Fruit fly (Drosophila melanogaster) whole organism, embryonic: Measurements from ENCODE around the gene CG14269.

Experiments
- Antp ChIP-seq: fragments of 200-800 bp; sonication (Bioruptor generic); optimal IDR thresholded peaks from 3 replicates; lab custom pipeline; 2016; ENCODE audit warnings: missing biosample characterization, missing genetic modification characterization
- CG10543 ChIP-seq: fragments of 200-800 bp; sonication (Bioruptor generic); optimal IDR thresholded peaks from 3 replicates; lab custom pipeline; 2017; ENCODE audit warnings: missing biosample characterization, mild to moderate bottlenecking, missing genetic modification characterization, moderate library complexity
- CG11504 ChIP-seq: fragments of 200-800 bp; sonication (Bioruptor generic); optimal IDR thresholded peaks from 3 replicates; lab custom pipeline; 2019; ENCODE audit warnings: missing biosample characterization, mild to moderate bottlenecking, missing genetic modification characterization, moderate library complexity
- CG11696 ChIP-seq: fragments of 200-800 bp; sonication (Bioruptor generic); IDR thresholded peaks from 2 replicates; pipeline ENCODE4 v1.3.6; 2022; ENCODE audit warnings: missing biosample characterization, missing genetic modification characterization
- CG12299 ChIP-seq: fragments of 200-800 bp; sonication (Bioruptor generic); optimal IDR thresholded peaks from 2 replicates; lab custom pipeline; 2018; ENCODE audit warnings: missing biosample characterization, mild to moderate bottlenecking, missing genetic modification characterization
- CG13894 ChIP-seq: fragments of 200-800 bp; sonication (Bioruptor generic); optimal IDR thresholded peaks from 3 replicates; lab custom pipeline; 2018; ENCODE audit warnings: missing biosample characterization, mild to moderate bottlenecking, missing genetic modification characterization, moderate library complexity
- CG14441 ChIP-seq: fragments of 200-800 bp; sonication (Bioruptor generic); IDR thresholded peaks from 2 replicates; pipeline ENCODE4 v1.3.6; 2022; ENCODE audit warnings: missing biosample characterization, missing genetic modification characterization
- CG17328 ChIP-seq: fragments of 200-800 bp; sonication (Bioruptor generic); IDR thresholded peaks from 2 replicates; pipeline ENCODE4 v1.3.6; 2022; ENCODE audit warnings: missing biosample characterization, missing genetic modification characterization
- CG17568 ChIP-seq: fragments of 200-800 bp; sonication (Bioruptor generic); optimal IDR thresholded peaks from 2 replicates; lab custom pipeline; 2018; ENCODE audit warnings: missing biosample characterization, mild to moderate bottlenecking, missing genetic modification characterization, moderate library complexity
- CG2120 ChIP-seq: fragments of 200-800 bp; sonication (Bioruptor generic); optimal IDR thresholded peaks from 3 replicates; lab custom pipeline; 2016; ENCODE audit warnings: missing biosample characterization, missing genetic modification characterization
- CG33557 ChIP-seq: fragments of 200-800 bp; sonication (Bioruptor generic); optimal IDR thresholded peaks from 2 replicates; lab custom pipeline; 2019; ENCODE audit warnings: missing biosample characterization, mild to moderate bottlenecking, missing genetic modification characterization, moderate library complexity
- CG34376 ChIP-seq: fragments of 200-800 bp; sonication (Bioruptor generic); optimal IDR thresholded peaks from 2 replicates; lab custom pipeline; 2018; ENCODE audit warnings: missing biosample characterization, mild to moderate bottlenecking, missing genetic modification characterization
- CG4854 ChIP-seq: fragments of 200-800 bp; sonication (Bioruptor generic); optimal IDR thresholded peaks from 2 replicates; lab custom pipeline; 2016; ENCODE audit warnings: missing biosample characterization, missing genetic modification characterization, inconsistent platforms
- CG6683 ChIP-seq: fragments of 200-800 bp; sonication (Bioruptor generic); optimal IDR thresholded peaks from 2 replicates; lab custom pipeline; 2017; ENCODE audit warnings: missing biosample characterization, mild to moderate bottlenecking, missing genetic modification characterization, missing genetic modification reagents
- CG7556 ChIP-seq: fragments of 200-800 bp; sonication (Bioruptor generic); optimal IDR thresholded peaks from 2 replicates; lab custom pipeline; 2017; ENCODE audit warnings: missing biosample characterization, mild to moderate bottlenecking, missing genetic modification characterization
- CG7745 ChIP-seq: fragments of 200-800 bp; sonication (Bioruptor generic); optimal IDR thresholded peaks from 2 replicates; lab custom pipeline; 2018; ENCODE audit warnings: missing biosample characterization, mild to moderate bottlenecking, missing genetic modification characterization, moderate library complexity
- CG7839 ChIP-seq: fragments of 200-800 bp; sonication (Bioruptor generic); optimal IDR thresholded peaks from 3 replicates; lab custom pipeline; 2018; ENCODE audit warnings: missing biosample characterization, mild to moderate bottlenecking, missing genetic modification characterization, moderate library complexity
- CG8290 ChIP-seq, 3 experiments: fragments of 200-800 bp; sonication (Bioruptor generic); optimal IDR thresholded peaks; 2 replicates each; lab custom pipeline; 2016 to 2019; ENCODE audit warnings: missing biosample characterization in 3 of 3, missing genetic modification characterization in 3 of 3, mild to moderate bottlenecking in 2 of 3, moderate library complexity in 1 of 3
- CG8359 ChIP-seq: fragments of 200-800 bp; sonication (Bioruptor generic); optimal IDR thresholded peaks from 2 replicates; lab custom pipeline; 2017; ENCODE audit warnings: missing biosample characterization, mild to moderate bottlenecking, missing genetic modification characterization, borderline replicate concordance
- CG8478 ChIP-seq: fragments of >200 bp; optimal IDR thresholded peaks from 2 replicates; lab custom pipeline; 2018
- CG8944 ChIP-seq: fragments of 200-800 bp; sonication (Bioruptor generic); optimal IDR thresholded peaks from 3 replicates; lab custom pipeline; 2016; ENCODE audit warnings: missing biosample characterization, missing genetic modification characterization
- CoRest ChIP-seq: fragments of 200-800 bp; sonication (Bioruptor generic); optimal IDR thresholded peaks from 3 replicates; lab custom pipeline; 2018; ENCODE audit warnings: missing biosample characterization, mild to moderate bottlenecking, missing genetic modification characterization, moderate library complexity
- Dfd ChIP-seq, 2 experiments: fragments of >200 bp; optimal IDR thresholded peaks; 2 replicates each; lab custom pipeline; 2017; ENCODE audit warnings: missing biosample characterization in 2 of 2, missing genetic modification characterization in 2 of 2
- Dip2 ChIP-seq: fragments of 200-800 bp; sonication (Bioruptor generic); IDR thresholded peaks from 2 replicates; pipeline ENCODE4 v1.3.6; 2022; ENCODE audit warnings: missing biosample characterization, missing genetic modification characterization
- Doc2 ChIP-seq: fragments of 200-800 bp; sonication (Bioruptor generic); IDR thresholded peaks from 2 replicates; pipeline ENCODE4 v1.3.6; 2022; ENCODE audit warnings: missing biosample characterization, missing genetic modification characterization
- Fer1 ChIP-seq: fragments of 200-800 bp; sonication (Bioruptor generic); optimal IDR thresholded peaks from 2 replicates; lab custom pipeline; 2017; ENCODE audit warnings: missing biosample characterization, mild to moderate bottlenecking, missing genetic modification characterization
- Lhr ChIP-seq: fragments of 200-800 bp; sonication (Bioruptor generic); optimal IDR thresholded peaks from 3 replicates; lab custom pipeline; 2017; ENCODE audit warnings: mild to moderate bottlenecking, missing biosample characterization, missing genetic modification reagents, missing genetic modification characterization
- PHDP ChIP-seq: fragments of 200-800 bp; sonication (Bioruptor generic); optimal IDR thresholded peaks from 3 replicates; lab custom pipeline; 2018; ENCODE audit warnings: missing biosample characterization, mild to moderate bottlenecking, missing genetic modification characterization, moderate library complexity
- Ravus ChIP-seq: fragments of 200-800 bp; sonication (Bioruptor generic); IDR thresholded peaks from 2 replicates; pipeline ENCODE4 v1.3.6; 2022; ENCODE audit warnings: missing biosample characterization, missing genetic modification characterization
- Rx ChIP-seq: fragments of 200-800 bp; sonication (Bioruptor generic); IDR thresholded peaks from 2 replicates; pipeline ENCODE4 v1.3.6; 2022; ENCODE audit warnings: missing biosample characterization, missing genetic modification characterization
- Xbp1 ChIP-seq: fragments of 200-800 bp; sonication (Bioruptor generic); optimal IDR thresholded peaks from 3 replicates; lab custom pipeline; 2016; ENCODE audit warnings: missing biosample characterization, mild to moderate bottlenecking, missing genetic modification characterization
- ac ChIP-seq: fragments of 200-800 bp; sonication (Bioruptor generic); optimal IDR thresholded peaks from 3 replicates; lab custom pipeline; 2017; ENCODE audit warnings: missing biosample characterization, mild to moderate bottlenecking, missing genetic modification characterization
- ash1 ChIP-seq: fragments of 200-800 bp; sonication (Bioruptor generic); optimal IDR thresholded peaks from 2 replicates; lab custom pipeline; 2018; ENCODE audit warnings: missing biosample characterization, mild to moderate bottlenecking, missing genetic modification characterization
- bab2 ChIP-seq: fragments of 200-800 bp; sonication (Bioruptor generic); optimal IDR thresholded peaks from 2 replicates; lab custom pipeline; 2016; ENCODE audit warnings: missing biosample characterization, missing genetic modification characterization
- bbx ChIP-seq: fragments of 200-800 bp; sonication (Bioruptor generic); IDR thresholded peaks from 2 replicates; pipeline ENCODE4 v1.3.6; 2022; ENCODE audit warnings: missing biosample characterization, missing genetic modification characterization; ENCODE audit not compliant: partially characterized antibody
- chn ChIP-seq: fragments of 200-800 bp; sonication (Bioruptor generic); optimal IDR thresholded peaks from 2 replicates; lab custom pipeline; 2016; ENCODE audit warnings: missing biosample characterization, missing genetic modification characterization
- esg ChIP-seq: fragments of 200-800 bp; sonication (Bioruptor generic); conservative IDR thresholded peaks from 2 replicates; pipeline ENCODE4 v1.3.6; 2022; ENCODE audit warnings: missing biosample characterization, missing genetic modification characterization
- jing ChIP-seq: fragments of 200-800 bp; sonication (Bioruptor generic); optimal IDR thresholded peaks from 2 replicates; lab custom pipeline; 2018; ENCODE audit warnings: missing biosample characterization, mild to moderate bottlenecking, missing genetic modification characterization
- kay ChIP-seq: fragments of 200-800 bp; sonication (Bioruptor generic); optimal IDR thresholded peaks from 2 replicates; lab custom pipeline; 2016; ENCODE audit warnings: missing biosample characterization, missing genetic modification characterization
- peb ChIP-seq: fragments of 200-800 bp; sonication (Bioruptor generic); IDR thresholded peaks from 2 replicates; pipeline ENCODE4 v1.3.6; 2022; ENCODE audit warnings: missing biosample characterization, missing genetic modification characterization
- phol ChIP-seq: fragments of 200-800 bp; sonication (Bioruptor generic); optimal IDR thresholded peaks from 3 replicates; lab custom pipeline; 2018; ENCODE audit warnings: missing biosample characterization, mild to moderate bottlenecking, missing genetic modification characterization, moderate library complexity
- pnt ChIP-seq: fragments of 200-800 bp; sonication (Bioruptor generic); optimal IDR thresholded peaks from 3 replicates; lab custom pipeline; 2016; ENCODE audit warnings: missing biosample characterization, missing genetic modification characterization
- repo ChIP-seq: fragments of 200-800 bp; sonication (Bioruptor generic); optimal IDR thresholded peaks from 2 replicates; lab custom pipeline; 2016; ENCODE audit warnings: missing biosample characterization, missing genetic modification characterization
- run ChIP-seq: fragments of 200-800 bp; sonication (Bioruptor generic); optimal IDR thresholded peaks from 3 replicates; lab custom pipeline; 2018; ENCODE audit warnings: missing biosample characterization, mild to moderate bottlenecking, missing genetic modification characterization
- schlank ChIP-seq: fragments of 200-800 bp; sonication (Bioruptor generic); optimal IDR thresholded peaks from 2 replicates; lab custom pipeline; 2018; ENCODE audit warnings: missing biosample characterization, mild to moderate bottlenecking, missing genetic modification characterization
- slbo ChIP-seq: fragments of 200-800 bp; sonication (Bioruptor generic); IDR thresholded peaks from 2 replicates; pipeline ENCODE4 v1.3.6; 2022; ENCODE audit warnings: missing biosample characterization, missing genetic modification characterization
- sna ChIP-seq: fragments of 200-800 bp; sonication (Bioruptor generic); IDR thresholded peaks from 2 replicates; pipeline ENCODE4 v1.3.6; 2022; ENCODE audit warnings: missing biosample characterization, missing genetic modification characterization; ENCODE audit not compliant: partially characterized antibody
- sug ChIP-seq: fragments of 200-800 bp; optimal IDR thresholded peaks from 2 replicates; lab custom pipeline; 2019; ENCODE audit warnings: missing biosample characterization, mild to moderate bottlenecking, missing genetic modification characterization, moderate library complexity
- tap ChIP-seq: fragments of 200-800 bp; optimal IDR thresholded peaks from 3 replicates; lab custom pipeline; 2019; ENCODE audit warnings: missing biosample characterization, mild to moderate bottlenecking, missing genetic modification characterization, moderate library complexity
- tin ChIP-seq: fragments of 200-800 bp; sonication (Bioruptor generic); optimal IDR thresholded peaks from 3 replicates; lab custom pipeline; 2016; ENCODE audit warnings: missing biosample characterization, missing genetic modification characterization
- tio ChIP-seq: fragments of 200-800 bp; sonication (Bioruptor generic); optimal IDR thresholded peaks from 2 replicates; lab custom pipeline; 2017; ENCODE audit warnings: missing biosample characterization, missing genetic modification characterization, inconsistent platforms
- vvl ChIP-seq: fragments of 200-800 bp; sonication (Bioruptor generic); IDR thresholded peaks from 2 replicates; pipeline ENCODE4 v1.3.6; 2022; ENCODE audit warnings: missing biosample characterization, missing genetic modification characterization

CG14269 gene

DNA sequence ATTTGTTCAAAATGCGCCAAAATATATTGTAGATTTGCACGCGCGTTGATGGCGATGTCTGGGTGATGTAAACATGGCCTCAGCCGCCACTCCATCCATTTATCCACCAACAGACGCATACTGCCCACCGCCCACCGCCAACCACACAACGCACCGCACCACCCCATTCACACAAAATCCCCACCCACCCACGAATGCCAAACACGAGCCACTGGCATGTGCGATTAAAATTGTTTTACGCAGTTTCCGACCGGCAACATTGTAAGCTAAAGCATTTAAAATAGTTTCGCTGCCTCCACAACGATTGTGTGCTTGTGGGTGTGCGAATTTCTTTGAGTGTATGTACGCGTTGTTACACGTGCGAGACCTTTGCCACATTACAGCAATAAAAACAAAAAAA, 4.9 kb upstream of the CG14269 start:
- no peak for TF ChIP-seq esg
- TF ChIP-seq bbx (GFP tag; lab: Robert Waterston, UW), result no peak
- TF ChIP-seq CG14441 (GFP tag; lab: Robert Waterston, UW), result 0 out of 2 replicates have a peak, but pooled peaks have one; percentile 18
- no peak for TF ChIP-seq schlank
- TF ChIP-seq jing (GFP tag; lab: Kevin White, UChicago), result no peak
- TF ChIP-seq CG34376 (GFP tag; lab: Kevin White, UChicago), result no peak
- no peak for TF ChIP-seq CG7745 (tag; lab: Kevin White, UChicago)
- no peak for TF ChIP-seq pnt (GFP tag; lab: Kevin White, UChicago)
- no peak for TF ChIP-seq slbo (GFP tag; lab: Robert Waterston, UW)
- no peak for TF ChIP-seq CG8478 (lab: Kevin White, UChicago)
- TF ChIP-seq CG4854 (GFP tag; lab: Kevin White, UChicago), result no peak
- TF ChIP-seq CG13894 (tag; lab: Kevin White, UChicago), result no peak
- TF ChIP-seq phol, result no peak
- TF ChIP-seq Antp, result no peak
- no peak for TF ChIP-seq ash1 (GFP tag; lab: Kevin White, UChicago)
- no peak for TF ChIP-seq CG11696 (GFP tag; lab: Robert Waterston, UW)
- TF ChIP-seq Lhr (GFP tag; lab: Kevin White, UChicago), result no peak
- no peak for TF ChIP-seq chn (GFP tag; lab: Kevin White, UChicago)
- TF ChIP-seq CG8944 (GFP tag; lab: Kevin White, UChicago), result no peak
- peak; percentile 1 for TF ChIP-seq CG11504 (tag; lab: Kevin White, UChicago)
- TF ChIP-seq sug (tag; lab: Kevin White, UChicago), result peak; percentile 39
- no peak for TF ChIP-seq Fer1 (GFP tag; lab: Kevin White, UChicago)
- no peak for TF ChIP-seq sna (GFP tag; lab: Robert Waterston, UW)
- TF ChIP-seq vvl (GFP tag; lab: Robert Waterston, UW), result no peak
- TF ChIP-seq peb (GFP tag; lab: Robert Waterston, UW), result no peak
- no peak for TF ChIP-seq Dip2 (GFP tag; lab: Robert Waterston, UW)
- no peak for TF ChIP-seq CG7556 (GFP tag; lab: Kevin White, UChicago)
- TF ChIP-seq Ravus (GFP tag; lab: Robert Waterston, UW), result no peak
- no peak for TF ChIP-seq Doc2 (GFP tag; lab: Robert Waterston, UW)
- TF ChIP-seq CoRest, result no peak
- TF ChIP-seq CG8290 (GFP tag; optimal IDR thresholded peaks at IDR 0.05; lab: Kevin White, UChicago), result no peak
- peak in 1 of 2 experiments; percentile 43 for TF ChIP-seq CG8290 (tag; optimal IDR thresholded peaks at IDR 0.05; lab: Kevin White, UChicago)
- no peak for TF ChIP-seq tin
- no peak for TF ChIP-seq Dfd (GFP tag; optimal IDR thresholded peaks at IDR 0.05; lab: Kevin White, UChicago)
- no peak for TF ChIP-seq PHDP (tag; lab: Kevin White, UChicago)
- no peak for TF ChIP-seq CG6683 (GFP tag; lab: Kevin White, UChicago)
- no peak for TF ChIP-seq kay
- TF ChIP-seq CG8359, result no peak
- no peak for TF ChIP-seq CG17328 (GFP tag; lab: Robert Waterston, UW)
- TF ChIP-seq run (tag; lab: Kevin White, UChicago), result no peak
- no peak for TF ChIP-seq CG2120 (GFP tag; lab: Kevin White, UChicago)
- TF ChIP-seq Rx (GFP tag; lab: Robert Waterston, UW), result no peak
- no peak for TF ChIP-seq tio (GFP tag; lab: Kevin White, UChicago)
- no peak for TF ChIP-seq ac
- TF ChIP-seq repo (GFP tag; lab: Kevin White, UChicago), result no peak
- TF ChIP-seq Xbp1 (GFP tag; lab: Kevin White, UChicago), result no peak
- no peak for TF ChIP-seq CG17568 (GFP tag; lab: Kevin White, UChicago)
- TF ChIP-seq CG10543 (GFP tag; lab: Kevin White, UChicago), result peak; percentile 27
- no peak for TF ChIP-seq tap (tag; lab: Kevin White, UChicago)
- no peak for TF ChIP-seq bab2 (GFP tag; lab: Kevin White, UChicago)
- no peak for TF ChIP-seq CG33557 (GFP tag; lab: Kevin White, UChicago)
- TF ChIP-seq CG7839 (tag; lab: Kevin White, UChicago), result no peak
- no peak for TF ChIP-seq CG12299 (tag; lab: Kevin White, UChicago)
